Worm (Caenorhabditis elegans): Measurements from ENCODE around the gene Y69A2AR.18.

Gene Y69A2AR.18

ce11 chrIV:2495118-2495785 is at the start of gene Y69A2AR.18, which contains the start of gene ccdc-12:
Gene Y69A2AR.18, plus strand, starts transcription at chrIV:2495735.
Gene ccdc-12, minus strand, starts transcription at chrIV:2495174.
- TF ChIP-seq arid-1 (GFP tag; conservative IDR thresholded peaks at IDR 0.05) (0 out of 2 replicates have a peak, but pooled peaks have one; percentile 20), mes-2 (tag; optimal IDR thresholded peaks at IDR 0.05; ENCODE audit: poor library complexity, severe bottlenecking) (peak; percentile 75), R02D3.7 (tag; optimal IDR thresholded peaks at IDR 0.05) (peak; percentile 61), T26A8.4 (GFP tag; IDR thresholded peaks at IDR 0.05) (no peak), lin-39 (tag; optimal IDR thresholded peaks at IDR 0.05) (no peak), ceh-20 (GFP tag; IDR thresholded peaks at IDR 0.05) (0 out of 2 replicates have a peak, but pooled peaks have one; percentile 16), lin-1 (GFP tag; IDR thresholded peaks at IDR 0.05) (no peak), unc-130 (GFP tag; optimal IDR thresholded peaks at IDR 0.05) (peak; percentile 49), mep-1 (tag; optimal IDR thresholded peaks at IDR 0.05) (no peak), aha-1 (tag) (peak; percentile 92), ama-1 (optimal IDR thresholded peaks at IDR 0.05) (peak; percentile 5), rbr-2 (tag; optimal IDR thresholded peaks at IDR 0.05) (peak; percentile 39), spr-1 (tag; optimal IDR thresholded peaks at IDR 0.05) (peak; percentile 8), daf-12 (tag; optimal IDR thresholded peaks at IDR 0.05) (no peak), fos-1 (tag; optimal IDR thresholded peaks at IDR 0.05) (no peak), ceh-62 (tag; optimal IDR thresholded peaks at IDR 0.05) (no peak), D1046.2 (GFP tag; IDR thresholded peaks at IDR 0.05) (peak; percentile 98), hif-1 (tag; optimal IDR thresholded peaks at IDR 0.05) (peak in 1 of 2 experiments; percentile 6), dpl-1 (GFP tag; optimal IDR thresholded peaks at IDR 0.05) (peak; percentile 69), nhr-11 (tag; optimal IDR thresholded peaks at IDR 0.05) (peak; percentile 16), lin-38 (GFP tag; IDR thresholded peaks at IDR 0.05) (peak; percentile 70), lsy-2 (tag; optimal IDR thresholded peaks at IDR 0.05) (peak; percentile 90 to 99), nhr-28 (tag; optimal IDR thresholded peaks at IDR 0.05) (peak; percentile 24), nhr-6 (tag; optimal IDR thresholded peaks at IDR 0.05) (peak; percentile 22), dmd-6 (GFP tag; IDR thresholded peaks at IDR 0.05) (0 out of 2 replicates have a peak, but pooled peaks have one; percentile 16), nhr-111 (GFP tag; optimal IDR thresholded peaks at IDR 0.05) (no peak), nhr-77 (tag; optimal IDR thresholded peaks at IDR 0.05) (peak; percentile 31), hmg-1.1 (GFP tag; IDR thresholded peaks at IDR 0.05) (peak; percentile 61), lin-29 (GFP tag; IDR thresholded peaks at IDR 0.05) (no peak), hlh-11 (tag; optimal IDR thresholded peaks at IDR 0.05) (peak; percentile 42), fkh-10 (GFP tag; optimal IDR thresholded peaks at IDR 0.05) (peak; percentile 20)

ce11 chrIV:2451233-2451632 is 44.3 kb upstream of the Y69A2AR.18 start, which contains the start of gene C45G7.13:
Gene C45G7.13, minus strand, starts transcription at chrIV:2451333.
- TF ChIP-seq daf-12 (tag; optimal IDR thresholded peaks at IDR 0.05) (no peak), fkh-10 (GFP tag; optimal IDR thresholded peaks at IDR 0.05) (no peak), T26A8.4 (GFP tag; IDR thresholded peaks at IDR 0.05) (no peak), gei-8 (GFP tag; optimal IDR thresholded peaks at IDR 0.05) (no peak), nhr-41 (GFP tag; IDR thresholded peaks at IDR 0.05) (no peak), sdz-12 (GFP tag; optimal IDR thresholded peaks at IDR 0.05) (no peak), dmd-6 (GFP tag; IDR thresholded peaks at IDR 0.05) (no peak), nhr-102 (tag; optimal IDR thresholded peaks at IDR 0.05) (no peak), ctbp-1 (GFP tag; IDR thresholded peaks at IDR 0.05) (no peak), php-3 (GFP tag; IDR thresholded peaks at IDR 0.05) (no peak)

ce11 chrIV:2451655-2452054 is 43.9 kb upstream of the Y69A2AR.18 start:
- TF ChIP-seq rbr-2 (tag; optimal IDR thresholded peaks at IDR 0.05) (no peak), aha-1 (tag) (peak; percentile 91), ceh-62 (tag; optimal IDR thresholded peaks at IDR 0.05) (no peak), arid-1 (GFP tag; conservative IDR thresholded peaks at IDR 0.05) (no peak), ZK546.5 (tag; optimal IDR thresholded peaks at IDR 0.05) (no peak)
